Fruit fly (Drosophila melanogaster) Kc167 (cell line): ENCODE data around the gene CG1943.

Source experiments
- Sin3A ChIP-seq: fragments of >200 bp; optimal IDR thresholded peaks from 2 replicates; lab custom pipeline; 2018; ENCODE audit warnings: missing external identifiers
- insv ChIP-seq: fragments of >200 bp; optimal IDR thresholded peaks from 3 replicates; lab custom pipeline; 2018; ENCODE audit warnings: missing external identifiers
- psq ChIP-seq: fragments of >200 bp; optimal IDR thresholded peaks from 2 replicates; lab custom pipeline; 2017; ENCODE audit warnings: missing external identifiers

DNA sequence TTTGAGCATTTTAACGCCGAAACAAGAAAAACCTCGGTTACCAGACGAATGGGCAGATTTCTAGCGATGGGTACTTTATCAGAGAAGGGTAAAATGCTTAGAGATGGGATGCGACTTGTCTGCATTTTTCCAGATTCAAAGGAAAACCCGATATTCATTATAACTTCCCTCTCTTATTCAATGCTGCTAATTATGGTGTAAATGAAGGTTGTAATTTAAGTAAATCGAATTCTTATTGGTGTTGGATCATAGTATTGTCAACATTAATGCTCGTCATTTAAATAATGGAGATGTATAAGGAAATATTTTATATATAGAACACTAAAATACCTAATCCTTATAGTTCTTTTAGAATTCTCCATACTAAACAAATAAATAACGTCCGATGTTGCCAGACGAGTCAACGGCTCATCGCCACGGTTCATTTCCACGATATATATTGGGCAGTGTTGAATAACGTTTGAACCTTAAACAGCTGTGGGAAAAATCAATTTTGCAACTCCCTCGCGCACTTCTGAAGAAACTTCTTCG lies 49.5 kb downstream of the CG1943 start, which contains the start of the genes Alh and CG10098:
- TF ChIP-seq Sin3A (lab: Kevin White, UChicago) (peak; percentile 53), insv (lab: Kevin White, UChicago) (no peak), psq (lab: Kevin White, UChicago) (no peak)
